Fruit fly (Drosophila melanogaster) whole organism, adult: ENCODE measurements around the gene CG13654.

Experiments
- CG11617 ChIP-seq: fragments of 200-800 bp; sonication (Bioruptor generic); optimal IDR thresholded peaks from 2 replicates; lab custom pipeline; 2017; ENCODE audit warnings: mild to moderate bottlenecking, missing biosample characterization, missing genetic modification reagents, missing genetic modification characterization
- CG12768 ChIP-seq: fragments of 200-800 bp; sonication (Bioruptor generic); optimal IDR thresholded peaks from 2 replicates; lab custom pipeline; 2017; ENCODE audit warnings: missing biosample characterization, missing genetic modification characterization, mild to moderate bottlenecking, moderate library complexity, missing genetic modification reagents
- CG14711 ChIP-seq: fragments of 200-800 bp; sonication (Bioruptor generic); optimal IDR thresholded peaks from 2 replicates; lab custom pipeline; 2018; ENCODE audit warnings: missing biosample characterization, mild to moderate bottlenecking, missing genetic modification characterization, moderate library complexity
- CG1620 ChIP-seq: fragments of 200-800 bp; sonication (Bioruptor generic); optimal IDR thresholded peaks from 2 replicates; lab custom pipeline; 2016; ENCODE audit warnings: missing biosample characterization, missing genetic modification characterization
- CG33017 ChIP-seq: fragments of 200-800 bp; sonication (Bioruptor generic); optimal IDR thresholded peaks from 2 replicates; lab custom pipeline; 2018; ENCODE audit warnings: missing biosample characterization, mild to moderate bottlenecking, missing genetic modification characterization, moderate library complexity
- CG5204 ChIP-seq: fragments of 200-800 bp; sonication (Bioruptor generic); optimal IDR thresholded peaks from 2 replicates; lab custom pipeline; 2016; ENCODE audit warnings: missing biosample characterization, missing genetic modification characterization
- CG7045 ChIP-seq: fragments of 200-800 bp; sonication (Bioruptor generic); optimal IDR thresholded peaks from 2 replicates; lab custom pipeline; 2017; ENCODE audit warnings: missing biosample characterization, mild to moderate bottlenecking, missing genetic modification characterization
- CG7101 ChIP-seq: fragments of 200-800 bp; sonication (Bioruptor generic); optimal IDR thresholded peaks from 2 replicates; lab custom pipeline; 2018; ENCODE audit warnings: missing biosample characterization, mild to moderate bottlenecking, missing genetic modification characterization, moderate library complexity
- Clk ChIP-seq: fragments of 200-800 bp; sonication (Bioruptor generic); optimal IDR thresholded peaks from 2 replicates; lab custom pipeline; 2017; ENCODE audit warnings: missing biosample characterization, missing genetic modification characterization
- Crg-1 ChIP-seq: fragments of 200-800 bp; sonication (Bioruptor generic); optimal IDR thresholded peaks from 2 replicates; lab custom pipeline; 2016; ENCODE audit warnings: missing biosample characterization, missing genetic modification characterization
- Hr96 ChIP-seq: fragments of 200-800 bp; sonication (Bioruptor generic); optimal IDR thresholded peaks from 2 replicates; lab custom pipeline; 2016; ENCODE audit warnings: missing biosample characterization, missing genetic modification characterization
- Mnt ChIP-seq: fragments of 200-800 bp; sonication (Bioruptor generic); optimal IDR thresholded peaks from 2 replicates; lab custom pipeline; 2016; ENCODE audit warnings: missing biosample characterization, mild to moderate bottlenecking, missing genetic modification characterization
- bab1 ChIP-seq: fragments of 200-800 bp; sonication (Bioruptor generic); optimal IDR thresholded peaks from 3 replicates; lab custom pipeline; 2019; ENCODE audit warnings: missing biosample characterization, mild to moderate bottlenecking, missing genetic modification characterization, moderate library complexity
- cic ChIP-seq: fragments of 200-800 bp; sonication (Bioruptor generic); optimal IDR thresholded peaks from 2 replicates; lab custom pipeline; 2017; ENCODE audit warnings: missing biosample characterization, mild to moderate bottlenecking, missing genetic modification characterization, moderate library complexity
- cnc ChIP-seq, 2 experiments: fragments of >200 bp; optimal IDR thresholded peaks; 2 replicates each; lab custom pipeline; 2017
- kay ChIP-seq: fragments of 200-800 bp; sonication (Bioruptor generic); peaks from one replicate; lab custom pipeline; 2016; ENCODE audit warnings: missing biosample characterization, missing genetic modification characterization, borderline replicate concordance
- ovo ChIP-seq: fragments of 200-800 bp; sonication (Bioruptor generic); optimal IDR thresholded peaks from 2 replicates; lab custom pipeline; 2016; ENCODE audit warnings: missing biosample characterization, missing genetic modification characterization
- pad ChIP-seq: fragments of 200-800 bp; sonication (Bioruptor generic); optimal IDR thresholded peaks from 3 replicates; lab custom pipeline; 2017; ENCODE audit warnings: missing biosample characterization, missing genetic modification characterization, mild to moderate bottlenecking, moderate library complexity, missing genetic modification reagents
- tj ChIP-seq: fragments of 200-800 bp; sonication (Bioruptor generic); optimal IDR thresholded peaks from 3 replicates; lab custom pipeline; 2017; ENCODE audit warnings: missing biosample characterization, mild to moderate bottlenecking, missing genetic modification characterization, moderate library complexity
- toe ChIP-seq: fragments of 200-800 bp; sonication (Bioruptor generic); optimal IDR thresholded peaks from 2 replicates; lab custom pipeline; 2016; ENCODE audit warnings: missing biosample characterization, missing genetic modification characterization

The CG13654 gene

DNA sequence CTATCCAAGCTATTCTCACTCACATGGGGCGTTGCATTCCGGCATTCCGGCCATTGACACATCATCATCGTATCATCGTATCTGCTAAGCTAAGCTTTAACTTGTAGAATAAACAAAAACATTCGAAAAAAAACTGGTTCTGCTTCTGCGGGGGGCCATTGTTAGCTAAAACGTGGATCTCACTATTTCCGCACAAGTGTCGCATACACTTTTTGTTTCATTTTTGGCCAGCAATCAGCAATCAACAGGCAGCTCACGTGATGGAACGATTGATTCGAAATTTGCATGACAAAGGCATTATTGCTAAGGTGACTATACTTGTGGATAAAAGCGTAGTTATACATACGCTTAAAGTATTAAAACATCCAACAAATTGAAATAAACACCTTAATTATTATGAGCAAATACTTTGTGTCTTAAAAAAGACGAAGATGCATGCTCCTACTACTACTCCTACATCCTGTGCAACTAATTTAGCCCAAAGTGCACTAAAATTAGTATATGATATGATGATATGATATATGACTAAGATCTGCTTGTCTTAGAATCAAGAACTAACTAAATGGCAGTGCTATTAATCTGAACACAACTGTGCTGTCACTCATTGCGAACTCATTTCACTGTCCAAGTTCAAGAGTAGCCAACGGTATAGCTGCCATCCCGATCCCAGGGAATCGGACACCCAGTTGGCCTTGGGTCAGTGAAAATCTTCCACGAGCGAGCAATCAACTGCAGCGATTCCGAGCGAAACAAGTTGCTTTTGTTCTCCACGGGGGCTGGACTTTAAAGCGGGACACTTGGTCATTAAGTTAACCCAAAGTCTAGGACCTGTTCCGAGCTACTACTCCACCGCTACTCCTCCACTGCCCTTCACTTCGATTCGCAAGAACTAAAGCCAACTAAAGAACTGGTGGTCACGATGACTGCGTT is 39.4 kb downstream of the CG13654 start:
- TF ChIP-seq pad (GFP tag; lab: Kevin White, UChicago) (no peak), toe (GFP tag; lab: Kevin White, UChicago) (no peak), CG1620 (GFP tag; lab: Kevin White, UChicago) (no peak), ovo (GFP tag; lab: Kevin White, UChicago) (no peak), CG14711 (tag; lab: Kevin White, UChicago) (no peak), cnc (optimal IDR thresholded peaks at IDR 0.05; lab: Kevin White, UChicago) (no peak), kay (no peak), CG5204 (GFP tag; lab: Kevin White, UChicago) (no peak), Clk (GFP tag; lab: Kevin White, UChicago) (no peak), Hr96 (GFP tag; lab: Kevin White, UChicago) (no peak)

DNA sequence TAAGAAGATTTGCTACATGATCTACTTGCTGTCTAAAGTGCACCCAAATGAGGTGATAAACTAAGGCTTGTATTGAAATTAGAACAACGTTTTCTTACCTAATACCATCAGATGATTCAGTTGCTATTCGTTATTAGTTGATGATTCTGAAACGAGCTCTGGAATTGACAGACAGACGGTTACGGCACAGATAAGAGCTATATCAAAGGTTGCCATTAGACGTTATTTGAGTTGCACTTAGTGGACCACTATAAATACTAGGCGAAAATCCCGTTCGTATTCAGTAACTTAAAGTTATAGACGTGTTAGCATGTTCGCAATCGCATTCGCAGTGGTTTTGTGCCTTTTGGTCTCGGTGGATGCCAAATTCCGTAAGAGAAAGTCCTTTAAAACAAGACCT is 40.3 kb downstream of the CG13654 start, which contains the start of gene to:
Gene to (plus strand): TSS at position 301 of the 400 bp plus-strand sequence.
- TF ChIP-seq Crg-1 (GFP tag; lab: Kevin White, UChicago) (no peak), pad (GFP tag; lab: Kevin White, UChicago) (no peak), cic (GFP tag; lab: Kevin White, UChicago) (no peak), Clk (GFP tag; lab: Kevin White, UChicago) (no peak), Hr96 (GFP tag; lab: Kevin White, UChicago) (no peak), Mnt (GFP tag; lab: Kevin White, UChicago) (no peak), CG11617 (GFP tag; lab: Kevin White, UChicago) (no peak), CG12768 (GFP tag; lab: Kevin White, UChicago) (no peak)

- TF ChIP-seq kay: no peak
- no peak for TF ChIP-seq CG12768 (GFP tag; lab: Kevin White, UChicago)
These were observed 42.0 kb downstream of the CG13654 start, which contains the start of gene CG11854 for dm6 chr3R:25241507-25242070. TSS of gene CG11854 (plus strand) at chr3R:25242020.

dm6 chr3R:25245052-25245813 is 45.6 kb downstream of the CG13654 start, which contains the start of gene bam:
TSS of gene bam (minus strand) at chr3R:25245109.
- TF ChIP-seq Mnt (GFP tag; lab: Kevin White, UChicago) (peak; percentile 44), CG14711 (tag; lab: Kevin White, UChicago) (peak; percentile 67), kay (peak; percentile 71), CG7101 (tag; lab: Kevin White, UChicago) (no peak), CG33017 (tag; lab: Kevin White, UChicago) (no peak), Crg-1 (GFP tag; lab: Kevin White, UChicago) (peak; percentile 53), CG7045 (GFP tag; lab: Kevin White, UChicago) (no peak), CG1620 (GFP tag; lab: Kevin White, UChicago) (no peak), bab1 (peak; percentile 44), CG5204 (GFP tag; lab: Kevin White, UChicago) (no peak)

dm6 chr3R:25247379-25247869 is 47.8 kb downstream of the CG13654 start, which contains the start of the genes RpS27 and Nup37:
TSS of gene RpS27 (minus strand) at chr3R:25247514.
TSS of gene Nup37 (plus strand) at chr3R:25247658.
- peak; percentile 94 for TF ChIP-seq CG33017 (tag; lab: Kevin White, UChicago)
- peak; percentile 99 for TF ChIP-seq CG11617 (GFP tag; lab: Kevin White, UChicago)
- TF ChIP-seq Clk (GFP tag; lab: Kevin White, UChicago): peak; percentile 95
- TF ChIP-seq kay: peak; percentile 86
- peak; percentile 97 for TF ChIP-seq CG14711 (tag; lab: Kevin White, UChicago)
- no peak for TF ChIP-seq cnc (optimal IDR thresholded peaks at IDR 0.05; lab: Kevin White, UChicago)
- TF ChIP-seq CG12768 (GFP tag; lab: Kevin White, UChicago): peak; percentile 98
- TF ChIP-seq bab1: peak; percentile 96
- TF ChIP-seq ovo (GFP tag; lab: Kevin White, UChicago): peak; percentile 100
- TF ChIP-seq CG1620 (GFP tag; lab: Kevin White, UChicago): peak; percentile 100
- peak; percentile 95 for TF ChIP-seq pad (GFP tag; lab: Kevin White, UChicago)
- TF ChIP-seq cic (GFP tag; lab: Kevin White, UChicago): peak; percentile 93
- TF ChIP-seq CG7101 (tag; lab: Kevin White, UChicago): peak; percentile 99
- TF ChIP-seq Mnt (GFP tag; lab: Kevin White, UChicago): peak; percentile 98
- peak; percentile 98 for TF ChIP-seq CG7045 (GFP tag; lab: Kevin White, UChicago)
- TF ChIP-seq CG5204 (GFP tag; lab: Kevin White, UChicago): peak; percentile 97
- TF ChIP-seq toe (GFP tag; lab: Kevin White, UChicago): peak; percentile 98
- TF ChIP-seq Crg-1 (GFP tag; lab: Kevin White, UChicago): peak; percentile 100
- TF ChIP-seq Hr96 (GFP tag; lab: Kevin White, UChicago): peak; percentile 99
- TF ChIP-seq tj (GFP tag; lab: Kevin White, UChicago): peak; percentile 85
